Worm (Caenorhabditis elegans) whole organism, L1 larva: ENCODE data around the gene C06A6.7.
A peak's percentile ranks its signal among the peaks of the same experiment; 100 is the strongest.

Experiments
- aly-2 ChIP-seq: fragments of 150-350 bp; optimal IDR thresholded peaks from 2 replicates; lab custom pipeline; 2014; ENCODE audit warnings: missing biosample characterization, missing genetic modification characterization
- irx-1 ChIP-seq: sonication (generic microtip); optimal IDR thresholded peaks from 2 replicates; lab custom pipeline; 2016; ENCODE audit warnings: missing genetic modification characterization, missing compliant biosample characterization
- lin-14 ChIP-seq: fragments of 200-800 bp; sonication (Bioruptor generic); optimal IDR thresholded peaks from 2 replicates; lab custom pipeline; 2018; ENCODE audit warnings: mild to moderate bottlenecking, missing genetic modification characterization, moderate library complexity, missing compliant biosample characterization
- nhr-11 ChIP-seq: fragments of 150-350 bp; optimal IDR thresholded peaks from 2 replicates; lab custom pipeline; 2014; ENCODE audit warnings: missing biosample characterization, missing genetic modification characterization
- nhr-84 ChIP-seq: sonication (generic microtip); optimal IDR thresholded peaks from 2 replicates; lab custom pipeline; 2017; ENCODE audit warnings: missing biosample characterization, missing genetic modification characterization
- pax-3 ChIP-seq: fragments of 200-800 bp; sonication (Bioruptor generic); optimal IDR thresholded peaks from 2 replicates; lab custom pipeline; 2018; ENCODE audit warnings: mild to moderate bottlenecking, missing genetic modification characterization, moderate library complexity, missing compliant biosample characterization

- TF ChIP-seq irx-1 (tag; lab: Kevin White, UChicago) (no peak), nhr-11 (no peak), nhr-84 (tag; lab: Kevin White, UChicago) (no peak), aly-2 (tag; lab: Kevin White, UChicago) (no peak), lin-14 (GFP tag; lab: Kevin White, UChicago) (peak; percentile 34), pax-3 (tag; lab: Kevin White, UChicago) (no peak)
These were observed 8.9 kb downstream of the C06A6.7 start, which contains the start of gene C06A6.4 for ce11 chrIV:7829275-7829938.
